Worm (Caenorhabditis elegans): Measurements from ENCODE around the gene ZK1290.13.
A peak's percentile ranks its signal among the peaks of the same experiment; 100 is the strongest.

Gene ZK1290.13

ce11 chrII:7529078-7529683, 5.6 kb upstream of the ZK1290.13 start, which contains the start of gene ZK1290.5 (continued):
- TF ChIP-seq tag-97 (GFP tag; IDR thresholded peaks at IDR 0.05): no peak
- 0 out of 2 replicates have a peak, but pooled peaks have one; percentile 31 for TF ChIP-seq Y75B8A.6 (GFP tag; IDR thresholded peaks at IDR 0.05)
- no peak for TF ChIP-seq daf-12 (tag; optimal IDR thresholded peaks at IDR 0.05)
- TF ChIP-seq egl-27 (tag; optimal IDR thresholded peaks at IDR 0.05): no peak
- TF ChIP-seq mxl-2 (GFP tag; conservative IDR thresholded peaks at IDR 0.05): peak; percentile 98
- peak; percentile 36; the same call in 1 of the 2 replicates for TF ChIP-seq set-16 (GFP tag; IDR thresholded peaks at IDR 0.05)
- peak; percentile 99 for TF ChIP-seq dmd-6 (GFP tag; IDR thresholded peaks at IDR 0.05)
- TF ChIP-seq pha-4 (GFP tag; IDR thresholded peaks at IDR 0.05): peak; percentile 86
- TF ChIP-seq pha-4 (tag; optimal IDR thresholded peaks at IDR 0.05): peak; percentile 61
- TF ChIP-seq hlh-11 (tag; optimal IDR thresholded peaks at IDR 0.05): peak; percentile 99
- peak; percentile 43 to 95 for TF ChIP-seq mdl-1 (tag; optimal IDR thresholded peaks at IDR 0.05)
- TF ChIP-seq daf-16 (GFP tag; optimal IDR thresholded peaks at IDR 0.05): peak; percentile 82 to 87
- peak; percentile 76 for TF ChIP-seq daf-16 (tag; optimal IDR thresholded peaks at IDR 0.05)
- peak; percentile 71 for TF ChIP-seq T26A8.4 (GFP tag; IDR thresholded peaks at IDR 0.05)
- TF ChIP-seq mep-1 (tag; optimal IDR thresholded peaks at IDR 0.05): peak; percentile 87
- TF ChIP-seq sdz-12 (GFP tag; optimal IDR thresholded peaks at IDR 0.05): no peak
- peak; percentile 72 for TF ChIP-seq cey-2 (tag; optimal IDR thresholded peaks at IDR 0.05; ENCODE audit: borderline replicate concordance, insufficient read depth)
- no peak for TF ChIP-seq ceh-62 (tag; optimal IDR thresholded peaks at IDR 0.05)
- TF ChIP-seq dpl-1 (GFP tag; optimal IDR thresholded peaks at IDR 0.05): peak; percentile 50
- peak; percentile 72 for TF ChIP-seq nhr-77 (tag; optimal IDR thresholded peaks at IDR 0.05)
- peak; percentile 79; the same call in 1 of the 2 replicates for TF ChIP-seq nhr-41 (GFP tag; IDR thresholded peaks at IDR 0.05)
- peak; percentile 96 for TF ChIP-seq gei-8 (GFP tag; optimal IDR thresholded peaks at IDR 0.05)
- no peak for TF ChIP-seq jun-1 (tag; optimal IDR thresholded peaks at IDR 0.05)
- peak; percentile 96 for TF ChIP-seq aha-1 (tag)
- no peak for TF ChIP-seq lin-29 (GFP tag; IDR thresholded peaks at IDR 0.05)
- TF ChIP-seq dve-1 (tag; optimal IDR thresholded peaks at IDR 0.05; ENCODE audit: insufficient read depth): peak; percentile 98
- TF ChIP-seq fos-1 (tag; optimal IDR thresholded peaks at IDR 0.05): peak; percentile 34
- TF ChIP-seq nhr-28 (tag; optimal IDR thresholded peaks at IDR 0.05): peak; percentile 91

- TF ChIP-seq daf-16 (GFP tag; optimal IDR thresholded peaks at IDR 0.05) (no peak), daf-16 (tag; optimal IDR thresholded peaks at IDR 0.05) (no peak), egl-43 (GFP tag; IDR thresholded peaks at IDR 0.05) (peak; percentile 46; the same call in 1 of the 2 replicates), nhr-237 (tag; optimal IDR thresholded peaks at IDR 0.05) (no peak), mxl-3 (GFP tag; optimal IDR thresholded peaks at IDR 0.05) (peak; percentile 0), set-16 (GFP tag; IDR thresholded peaks at IDR 0.05) (peak; percentile 22; the same call in 1 of the 2 replicates), ceh-62 (tag; optimal IDR thresholded peaks at IDR 0.05) (no peak), zfp-3 (GFP tag; conservative IDR thresholded peaks at IDR 0.05) (peak; percentile 58; the same call in 1 of the 2 replicates), mxl-2 (GFP tag; conservative IDR thresholded peaks at IDR 0.05) (0 out of 2 replicates have a peak, but pooled peaks have one; percentile 26), madf-9 (GFP tag; conservative IDR thresholded peaks at IDR 0.05) (no peak; the same call in 1 of the 2 replicates), hlh-11 (tag; optimal IDR thresholded peaks at IDR 0.05) (peak; percentile 41)
Observed at ce11 chrII:7530944-7531343, 3.9 kb upstream of the ZK1290.13 start, which contains the start of gene wrt-1. wrt-1 (plus strand) TSS chrII:7530996.

ce11 chrII:7531478-7531877, 3.3 kb upstream of the ZK1290.13 start:
- TF ChIP-seq hlh-30 (tag; optimal IDR thresholded peaks at IDR 0.05; ENCODE audit: insufficient read depth) (peak; percentile 27), daf-16 (GFP tag; optimal IDR thresholded peaks at IDR 0.05) (no peak), daf-16 (tag; optimal IDR thresholded peaks at IDR 0.05) (no peak), lin-13 (GFP tag; optimal IDR thresholded peaks at IDR 0.05) (no peak), hlh-11 (tag; optimal IDR thresholded peaks at IDR 0.05) (peak; percentile 8), saeg-2 (GFP tag; IDR thresholded peaks at IDR 0.05) (no peak)

Data from whole organism, L4 larva.